Worm (Caenorhabditis elegans) whole organism, L2 larva: ENCODE data around the gene H06A10.1.

Experiments
- R02D3.7 ChIP-seq: fragments of 150-350 bp; optimal IDR thresholded peaks from 2 replicates; lab custom pipeline; 2014; ENCODE audit warnings: missing biosample characterization, missing genetic modification characterization
- Y55F3AM.14 ChIP-seq: fragments of 200-800 bp; sonication (Bioruptor generic); optimal IDR thresholded peaks from 2 replicates; lab custom pipeline; 2018; ENCODE audit warnings: mild to moderate bottlenecking, missing genetic modification characterization, missing compliant biosample characterization
- ZK546.5 ChIP-seq: sonication (generic microtip); optimal IDR thresholded peaks from 2 replicates; lab custom pipeline; 2017; ENCODE audit warnings: missing biosample characterization, missing genetic modification characterization
- alr-1 ChIP-seq: fragments of 150-350 bp; optimal IDR thresholded peaks from 2 replicates; lab custom pipeline; 2014; ENCODE audit warnings: missing biosample characterization, missing genetic modification characterization
- aly-2 ChIP-seq: fragments of 150-350 bp; optimal IDR thresholded peaks from 2 replicates; lab custom pipeline; 2014; ENCODE audit warnings: missing biosample characterization, missing genetic modification characterization
- ama-1 ChIP-seq: fragments of 150-350 bp; optimal IDR thresholded peaks from 2 replicates; lab custom pipeline; 2018; ENCODE audit warnings: inconsistent platforms
- blmp-1 ChIP-seq: sonication (generic microtip); optimal IDR thresholded peaks from 2 replicates; lab custom pipeline; 2017; ENCODE audit warnings: missing genetic modification characterization, mild to moderate bottlenecking, missing compliant biosample characterization, antibody characterized with exemption, moderate library complexity; ENCODE audit not compliant: insufficient read depth
- ceh-16 ChIP-seq: fragments of 150-350 bp; optimal IDR thresholded peaks from 2 replicates; lab custom pipeline; 2014; ENCODE audit warnings: missing biosample characterization, missing genetic modification characterization
- ceh-82 ChIP-seq: fragments of 150-350 bp; optimal IDR thresholded peaks from 2 replicates; lab custom pipeline; 2014; ENCODE audit warnings: missing biosample characterization, missing genetic modification characterization
- crh-2 ChIP-seq: sonication (generic microtip); optimal IDR thresholded peaks from 2 replicates; lab custom pipeline; 2017; ENCODE audit warnings: missing biosample characterization, missing genetic modification characterization
- dmd-4 ChIP-seq: sonication (generic microtip); optimal IDR thresholded peaks from 2 replicates; lab custom pipeline; 2017; ENCODE audit warnings: missing biosample characterization, missing genetic modification characterization
- egl-27 ChIP-seq: sonication (generic microtip); optimal IDR thresholded peaks from 3 replicates; lab custom pipeline; 2017; ENCODE audit warnings: missing biosample characterization, missing genetic modification reagents, missing genetic modification characterization
- elt-1 ChIP-seq: fragments of 150-350 bp; optimal IDR thresholded peaks from 2 replicates; lab custom pipeline; 2014; ENCODE audit warnings: missing biosample characterization, missing genetic modification characterization
- elt-3 ChIP-seq: sonication (generic microtip); optimal IDR thresholded peaks from 2 replicates; lab custom pipeline; 2017; ENCODE audit warnings: missing biosample characterization, missing genetic modification characterization
- fos-1 ChIP-seq: fragments of 150-350 bp; optimal IDR thresholded peaks from 2 replicates; lab custom pipeline; 2014; ENCODE audit warnings: missing biosample characterization, missing genetic modification characterization
- gmeb-1 ChIP-seq: fragments of 150-350 bp; optimal IDR thresholded peaks from 2 replicates; lab custom pipeline; 2014; ENCODE audit warnings: missing biosample characterization, missing genetic modification characterization
- lin-11 ChIP-seq: fragments of 150-350 bp; sonication (generic microtip); optimal IDR thresholded peaks from 2 replicates; lab custom pipeline; 2014; ENCODE audit warnings: missing biosample characterization, missing genetic modification characterization, inconsistent platforms, mixed read lengths
- lin-13 ChIP-seq: fragments of 150-350 bp; optimal IDR thresholded peaks from 2 replicates; lab custom pipeline; 2014; ENCODE audit warnings: missing biosample characterization, missing genetic modification reagents, missing genetic modification characterization
- lin-39 ChIP-seq: fragments of 150-350 bp; optimal IDR thresholded peaks from 2 replicates; lab custom pipeline; 2014; ENCODE audit warnings: missing biosample characterization, missing genetic modification reagents, missing genetic modification characterization
- lsy-2 ChIP-seq, 2 experiments: fragments of 150-350 bp in 1 of 2; sonication (generic microtip) in 1 of 2; optimal IDR thresholded peaks; 2 replicates each; lab custom pipeline; 2014 to 2017; ENCODE audit warnings: missing biosample characterization in 2 of 2, missing genetic modification characterization in 2 of 2
- mab-5 ChIP-seq: fragments of 150-350 bp; optimal IDR thresholded peaks from 2 replicates; lab custom pipeline; 2014; ENCODE audit warnings: missing biosample characterization, missing genetic modification characterization
- mbf-1 ChIP-seq: sonication (generic microtip); optimal IDR thresholded peaks from 2 replicates; lab custom pipeline; 2017; ENCODE audit warnings: missing biosample characterization, missing genetic modification characterization
- mdl-1 ChIP-seq, 2 experiments: fragments of 150-350 bp in 1 of 2; sonication (generic microtip) in 1 of 2; optimal IDR thresholded peaks; 2 replicates each; lab custom pipeline; 2017; ENCODE audit warnings: missing biosample characterization in 2 of 2, missing genetic modification characterization in 2 of 2
- nhr-10 ChIP-seq: sonication (generic microtip); optimal IDR thresholded peaks from 2 replicates; lab custom pipeline; 2017; ENCODE audit warnings: missing biosample characterization, missing genetic modification characterization
- nhr-11 ChIP-seq: fragments of 150-350 bp; optimal IDR thresholded peaks from 2 replicates; lab custom pipeline; 2014; ENCODE audit warnings: missing biosample characterization, missing genetic modification characterization
- nhr-12 ChIP-seq: fragments of 150-350 bp; optimal IDR thresholded peaks from 2 replicates; lab custom pipeline; 2014; ENCODE audit warnings: missing biosample characterization, missing genetic modification characterization
- nhr-129 ChIP-seq: fragments of 150-350 bp; optimal IDR thresholded peaks from 2 replicates; lab custom pipeline; 2014; ENCODE audit warnings: missing biosample characterization, missing genetic modification characterization
- nhr-21 ChIP-seq: fragments of 150-350 bp; optimal IDR thresholded peaks from 2 replicates; lab custom pipeline; 2014; ENCODE audit warnings: missing biosample characterization, missing genetic modification characterization
- nhr-23 ChIP-seq: fragments of 150-350 bp; optimal IDR thresholded peaks from 2 replicates; lab custom pipeline; 2014; ENCODE audit warnings: missing biosample characterization, missing genetic modification reagents, missing genetic modification characterization
- nhr-237 ChIP-seq: fragments of 150-350 bp; optimal IDR thresholded peaks from 2 replicates; lab custom pipeline; 2014; ENCODE audit warnings: missing biosample characterization, missing genetic modification characterization
- nhr-25 ChIP-seq: fragments of 150-350 bp; sonication (generic microtip); optimal IDR thresholded peaks from 3 replicates; lab custom pipeline; 2014; ENCODE audit warnings: missing biosample characterization, missing genetic modification characterization
- nhr-6 ChIP-seq: fragments of 150-350 bp; optimal IDR thresholded peaks from 2 replicates; lab custom pipeline; 2014; ENCODE audit warnings: missing biosample characterization, missing genetic modification characterization
- nhr-77 ChIP-seq: fragments of 150-350 bp; optimal IDR thresholded peaks from 2 replicates; lab custom pipeline; 2014; ENCODE audit warnings: missing biosample characterization, missing genetic modification characterization
- peb-1 ChIP-seq: fragments of 150-350 bp; optimal IDR thresholded peaks from 2 replicates; lab custom pipeline; 2014; ENCODE audit warnings: missing biosample characterization, missing genetic modification characterization
- sem-4 ChIP-seq: fragments of 150-350 bp; optimal IDR thresholded peaks from 2 replicates; lab custom pipeline; 2014; ENCODE audit warnings: missing biosample characterization, missing genetic modification reagents, missing genetic modification characterization
- skn-1 ChIP-seq: sonication (generic microtip); optimal IDR thresholded peaks from 2 replicates; lab custom pipeline; 2017; ENCODE audit warnings: missing biosample characterization, missing genetic modification characterization
- sma-3 ChIP-seq: sonication (generic microtip); optimal IDR thresholded peaks from 2 replicates; lab custom pipeline; 2016; ENCODE audit warnings: missing genetic modification reagents, missing genetic modification characterization, missing compliant biosample characterization
- sma-9 ChIP-seq, 2 experiments: fragments of 150-350 bp in 1 of 2; sonication (generic microtip) in 1 of 2; optimal IDR thresholded peaks; 2 replicates each; lab custom pipeline; 2014 to 2016; ENCODE audit warnings: missing genetic modification characterization in 2 of 2, mild to moderate bottlenecking in 1 of 2, missing biosample characterization in 1 of 2, missing compliant biosample characterization in 1 of 2, missing genetic modification reagents in 1 of 2, moderate library complexity in 1 of 2
- snpc-4 ChIP-seq: fragments of 150-350 bp; optimal IDR thresholded peaks from 2 replicates; lab custom pipeline; 2014; ENCODE audit warnings: missing biosample characterization, missing genetic modification characterization
- unc-39 ChIP-seq: fragments of 150-350 bp; optimal IDR thresholded peaks from 2 replicates; lab custom pipeline; 2014; ENCODE audit warnings: missing biosample characterization, missing genetic modification characterization
- unc-55 ChIP-seq: fragments of 150-350 bp; sonication (generic microtip); optimal IDR thresholded peaks from 3 replicates; lab custom pipeline; 2014; ENCODE audit warnings: missing biosample characterization, missing genetic modification reagents, missing genetic modification characterization
- unc-62 ChIP-seq: fragments of 150-350 bp; optimal IDR thresholded peaks from 2 replicates; lab custom pipeline; 2014; ENCODE audit warnings: missing biosample characterization, missing genetic modification reagents, missing genetic modification characterization
- zag-1 ChIP-seq: fragments of 150-350 bp; optimal IDR thresholded peaks from 2 replicates; lab custom pipeline; 2014; ENCODE audit warnings: missing biosample characterization, missing genetic modification characterization
- ztf-1 ChIP-seq: fragments of 200-800 bp; sonication (Bioruptor generic); conservative IDR thresholded peaks from 2 replicates; pipeline ENCODE4 v1.3.6; 2022; ENCODE audit warnings: missing genetic modification characterization, missing compliant biosample characterization
- ztf-11 ChIP-seq: sonication (generic microtip); optimal IDR thresholded peaks from 2 replicates; lab custom pipeline; 2017; ENCODE audit warnings: missing biosample characterization, missing genetic modification characterization
- ztf-4 ChIP-seq: fragments of 150-350 bp; optimal IDR thresholded peaks from 2 replicates; lab custom pipeline; 2014; ENCODE audit warnings: missing biosample characterization, missing genetic modification characterization

Gene H06A10.1

ce11 chrX:13541335-13541734 is 34.0 kb downstream of the H06A10.1 start:
- TF ChIP-seq ztf-11 (tag; lab: Kevin White, UChicago) (no peak), skn-1 (no peak), sma-3 (GFP tag; lab: Kevin White, UChicago) (peak; percentile 29), elt-1 (tag; lab: Kevin White, UChicago) (no peak), sma-9 (GFP tag; optimal IDR thresholded peaks at IDR 0.05; lab: Kevin White, UChicago) (peak; percentile 87), sma-9 (tag; optimal IDR thresholded peaks at IDR 0.05; lab: Kevin White, UChicago) (no peak), unc-39 (tag; lab: Kevin White, UChicago) (no peak), nhr-23 (tag; lab: Kevin White, UChicago) (no peak), egl-27 (no peak), aly-2 (tag; lab: Kevin White, UChicago) (no peak), dmd-4 (no peak), lin-11 (tag; lab: Kevin White, UChicago) (no peak), Y55F3AM.14 (GFP tag; lab: Kevin White, UChicago) (no peak), nhr-10 (no peak), gmeb-1 (tag; lab: Kevin White, UChicago) (no peak), ama-1 (lab: Kevin White, UChicago) (peak; percentile 96), mab-5 (tag; lab: Kevin White, UChicago) (no peak), ztf-1 (no peak), nhr-129 (tag; lab: Kevin White, UChicago) (no peak), R02D3.7 (tag; lab: Kevin White, UChicago) (no peak), ceh-16 (tag; lab: Kevin White, UChicago) (no peak), nhr-11 (tag; lab: Kevin White, UChicago) (no peak), lin-39 (no peak), ZK546.5 (tag; lab: Kevin White, UChicago) (no peak), nhr-237 (tag; lab: Kevin White, UChicago) (no peak), nhr-21 (tag; lab: Kevin White, UChicago) (peak; percentile 77), nhr-25 (tag; lab: Kevin White, UChicago) (peak; percentile 32), peb-1 (tag; lab: Kevin White, UChicago) (no peak), nhr-12 (tag; lab: Kevin White, UChicago) (no peak), sem-4 (tag; lab: Kevin White, UChicago) (no peak), ztf-4 (tag; lab: Kevin White, UChicago) (no peak), fos-1 (peak; percentile 30), mdl-1 (tag; optimal IDR thresholded peaks at IDR 0.05; lab: Kevin White, UChicago) (no peak), elt-3 (tag; lab: Kevin White, UChicago) (no peak), zag-1 (tag; lab: Kevin White, UChicago) (no peak), lin-13 (GFP tag; lab: Kevin White, UChicago) (no peak), alr-1 (tag; lab: Kevin White, UChicago) (no peak), nhr-77 (no peak), snpc-4 (tag; lab: Kevin White, UChicago) (no peak), mbf-1 (tag; lab: Kevin White, UChicago) (no peak), ceh-82 (tag; lab: Kevin White, UChicago) (no peak), nhr-6 (no peak), crh-2 (no peak), unc-55 (no peak), lsy-2 (tag; optimal IDR thresholded peaks at IDR 0.05; lab: Kevin White, UChicago) (no peak), unc-62 (GFP tag; lab: Kevin White, UChicago) (no peak), blmp-1 (tag; lab: Kevin White, UChicago) (peak; percentile 19)

DNA sequence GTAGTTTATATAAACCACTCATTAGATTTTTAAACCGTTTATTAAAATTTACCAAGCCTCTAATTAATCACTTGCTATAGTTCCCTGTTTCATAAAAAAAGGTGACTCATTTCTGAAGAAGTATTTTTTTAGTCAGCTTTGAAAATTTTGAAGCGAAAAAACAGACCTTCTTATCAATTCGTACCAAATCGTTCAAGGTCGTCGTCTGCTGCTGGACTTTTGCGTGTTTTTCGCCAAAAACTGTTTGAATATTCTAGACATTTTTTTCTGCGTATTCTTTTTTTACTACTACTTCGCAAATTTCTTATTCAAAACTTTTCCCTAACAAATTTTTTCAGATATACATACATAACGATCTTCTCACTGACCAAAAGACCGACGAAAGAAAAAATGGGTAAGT is 34.9 kb downstream of the H06A10.1 start, which contains the start of gene cah-4:
cah-4 (plus strand) TSS at position 339 of the 400 bp plus-strand sequence.
- TF ChIP-seq ama-1 (lab: Kevin White, UChicago) (peak; percentile 82), nhr-21 (tag; lab: Kevin White, UChicago) (no peak), unc-39 (tag; lab: Kevin White, UChicago) (no peak)
